Worm (Caenorhabditis elegans) whole organism, mixed stage, embryonic: Measurements from ENCODE around the gene ZK836.3.
A peak's percentile ranks its signal among the peaks of the same experiment; 100 is the strongest.

Experiments used
- elt-3 ChIP-seq: fragments of 150-350 bp; optimal IDR thresholded peaks from 2 replicates; lab custom pipeline; 2014; ENCODE audit warnings: missing biosample characterization, missing genetic modification characterization
- mep-1 ChIP-seq: fragments of 150-350 bp; optimal IDR thresholded peaks from 2 replicates; lab custom pipeline; 2017; ENCODE audit warnings: missing biosample characterization, missing genetic modification reagents, missing genetic modification characterization, inconsistent platforms
- mls-2 ChIP-seq: sonication (generic microtip); optimal IDR thresholded peaks from 2 replicates; lab custom pipeline; 2016; ENCODE audit warnings: mild to moderate bottlenecking, missing genetic modification characterization, moderate library complexity, missing compliant biosample characterization
- nhr-12 ChIP-seq: fragments of 150-350 bp; optimal IDR thresholded peaks from 2 replicates; lab custom pipeline; 2014; ENCODE audit warnings: missing biosample characterization, missing genetic modification characterization
- pha-4 ChIP-seq: fragments of 150-350 bp; optimal IDR thresholded peaks from 2 replicates; lab custom pipeline; 2018; ENCODE audit warnings: missing biosample characterization, missing genetic modification reagents, missing genetic modification characterization
- sptf-1 ChIP-seq: sonication (generic microtip); optimal IDR thresholded peaks from 2 replicates; lab custom pipeline; 2017; ENCODE audit warnings: mild to moderate bottlenecking, missing genetic modification characterization, moderate library complexity, missing compliant biosample characterization
- unc-62 ChIP-seq: fragments of 150-350 bp; optimal IDR thresholded peaks from 2 replicates; lab custom pipeline; 2014; ENCODE audit warnings: missing biosample characterization, missing genetic modification reagents, missing genetic modification characterization
- ztf-11 ChIP-seq: fragments of 150-350 bp; optimal IDR thresholded peaks from 2 replicates; lab custom pipeline; 2014; ENCODE audit warnings: missing biosample characterization, missing genetic modification characterization

DNA sequence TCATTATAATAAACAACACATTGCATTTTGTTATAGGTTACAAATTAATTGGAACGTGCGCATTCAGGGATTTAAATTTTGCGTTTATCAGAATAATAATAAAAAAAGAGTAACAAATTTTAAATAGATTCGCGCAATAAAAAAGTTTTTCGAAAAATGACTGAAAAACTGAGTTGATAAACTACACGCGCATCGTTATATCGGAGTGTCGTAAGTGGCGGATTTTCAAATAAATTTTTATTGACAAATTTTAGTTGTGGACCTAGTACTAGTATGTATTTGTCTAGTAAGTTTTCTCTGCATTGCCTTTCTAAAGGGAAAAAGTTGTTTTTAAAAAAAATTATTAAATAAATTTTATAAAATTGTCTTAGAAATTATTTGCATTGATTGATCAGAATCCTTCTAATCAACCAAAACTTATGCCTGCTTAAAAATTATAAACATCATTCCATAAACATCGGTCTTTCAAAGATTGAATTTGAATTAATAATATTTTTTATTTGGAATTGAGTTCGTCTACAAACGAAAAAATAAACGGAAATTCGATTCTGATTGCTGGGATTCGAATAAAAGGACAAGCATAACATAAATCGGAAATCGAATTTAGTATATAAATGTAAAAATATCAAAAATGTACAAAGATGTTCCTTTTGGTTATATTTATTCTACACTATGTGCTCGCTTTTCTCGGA is 11.3 kb downstream of the ZK836.3 start, which contains the start of gene srd-4:
- no peak for TF ChIP-seq ztf-11 (tag; lab: Kevin White, UChicago)
- TF ChIP-seq mep-1 (tag; lab: Kevin White, UChicago) = no peak
- peak; percentile 15 for TF ChIP-seq pha-4 (tag; lab: Kevin White, UChicago)
- no peak for TF ChIP-seq unc-62 (GFP tag; lab: Kevin White, UChicago)
- TF ChIP-seq nhr-12 (tag; lab: Kevin White, UChicago) = no peak
- no peak for TF ChIP-seq elt-3 (tag; lab: Kevin White, UChicago)
- TF ChIP-seq mls-2 (tag; lab: Kevin White, UChicago) = no peak
- TF ChIP-seq sptf-1 (tag; lab: Kevin White, UChicago) = no peak
